Worm (Caenorhabditis elegans): ENCODE results near the gene edg-1.

DNA sequence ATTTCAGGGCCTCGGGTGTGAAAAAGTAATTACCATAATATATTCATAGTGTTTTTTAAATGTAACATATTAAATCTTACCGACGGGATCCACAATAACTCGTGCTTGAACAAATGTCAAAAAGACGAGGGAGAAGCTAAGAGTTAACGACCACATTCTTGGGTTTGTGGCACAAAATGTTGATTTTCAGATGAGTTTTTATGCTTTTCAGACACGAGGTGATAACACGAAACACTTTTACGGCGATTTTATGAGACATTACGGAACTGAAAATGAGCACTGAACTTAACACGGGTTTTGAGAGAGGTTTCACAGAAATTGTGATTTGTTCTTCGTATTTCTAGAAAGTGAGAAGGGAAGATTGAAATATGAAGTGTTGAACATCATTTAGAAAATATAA is 14.1 kb upstream of the edg-1 start, which contains the start of gene B0035.13:
- no peak for TF ChIP-seq aly-2 (tag; optimal IDR thresholded peaks at IDR 0.05)
- TF ChIP-seq ceh-16 (tag; optimal IDR thresholded peaks at IDR 0.05), result no peak
- no peak for TF ChIP-seq pha-4 (tag; optimal IDR thresholded peaks at IDR 0.05)
- no peak for TF ChIP-seq ztf-11 (tag; optimal IDR thresholded peaks at IDR 0.05)
- no peak for TF ChIP-seq pqm-1 (tag; optimal IDR thresholded peaks at IDR 0.05)
- no peak for TF ChIP-seq fos-1 (tag; optimal IDR thresholded peaks at IDR 0.05)

Measured in whole organism, L3 larva.